Worm (Caenorhabditis elegans) whole organism, young adult: ENCODE measurements around the gene snx-13.

ENCODE experiments used
- Y53F4B.3 ChIP-seq: fragments of 200-800 bp; sonication (Bioruptor generic); IDR thresholded peaks from 2 replicates; pipeline ENCODE4 v1.3.6; 2022; ENCODE audit warnings: missing genetic modification reagents, missing genetic modification characterization, missing compliant biosample characterization
- athp-1 ChIP-seq: sonication (generic microtip); optimal IDR thresholded peaks from 2 replicates; lab custom pipeline; 2017; ENCODE audit warnings: mild to moderate bottlenecking, missing genetic modification characterization, missing compliant biosample characterization
- let-607 ChIP-seq, 2 experiments: fragments of 200-800 bp in 1 of 2; sonication (Bioruptor generic) in 1 of 2; sonication (generic microtip) in 1 of 2; optimal IDR thresholded peaks; 2 replicates each; lab custom pipeline; 2016 to 2018; ENCODE audit warnings: mild to moderate bottlenecking in 2 of 2, missing compliant biosample characterization in 2 of 2, missing genetic modification characterization in 2 of 2, moderate library complexity in 2 of 2, missing genotype in 1 of 2
- nhr-179 ChIP-seq: sonication (generic microtip); optimal IDR thresholded peaks from 2 replicates; lab custom pipeline; 2016; ENCODE audit warnings: mild to moderate bottlenecking, missing genetic modification characterization, missing compliant biosample characterization
- nhr-80 ChIP-seq: sonication (generic microtip); optimal IDR thresholded peaks from 2 replicates; lab custom pipeline; 2016; ENCODE audit warnings: missing genetic modification characterization, missing compliant biosample characterization

ce11 chrIV:17126512-17126911 is 39.3 kb upstream of the snx-13 start:
- TF ChIP-seq nhr-80 (tag; lab: Kevin White, UChicago) (no peak), Y53F4B.3 (GFP tag; lab: Robert Waterston, UW) (no peak), let-607 (tag; optimal IDR thresholded peaks at IDR 0.05; lab: Kevin White, UChicago) (no peak), athp-1 (tag; lab: Kevin White, UChicago) (no peak), nhr-179 (tag; lab: Kevin White, UChicago) (no peak)
